Worm (Caenorhabditis elegans) whole organism, L3 larva: Measurements from ENCODE around the gene K01H12.4.

Experiments
- lin-39 ChIP-seq: fragments of 150-350 bp; optimal IDR thresholded peaks from 2 replicates; lab custom pipeline; 2018; ENCODE audit warnings: missing biosample characterization, missing genetic modification reagents, missing genetic modification characterization
- mdl-1 ChIP-seq: fragments of 150-350 bp; optimal IDR thresholded peaks from 2 replicates; lab custom pipeline; 2014; ENCODE audit warnings: missing biosample characterization, missing genetic modification characterization
- nhr-11 ChIP-seq: fragments of 150-350 bp; optimal IDR thresholded peaks from 2 replicates; lab custom pipeline; 2014; ENCODE audit warnings: missing biosample characterization, missing genetic modification characterization
- nhr-237 ChIP-seq: fragments of 150-350 bp; optimal IDR thresholded peaks from 2 replicates; lab custom pipeline; 2014; ENCODE audit warnings: missing biosample characterization, missing genetic modification characterization
- nhr-77 ChIP-seq: fragments of 150-350 bp; optimal IDR thresholded peaks from 2 replicates; lab custom pipeline; 2014; ENCODE audit warnings: missing biosample characterization, missing genetic modification characterization
- ztf-4 ChIP-seq: fragments of 150-350 bp; optimal IDR thresholded peaks from 2 replicates; lab custom pipeline; 2014; ENCODE audit warnings: missing biosample characterization, missing genetic modification characterization

DNA sequence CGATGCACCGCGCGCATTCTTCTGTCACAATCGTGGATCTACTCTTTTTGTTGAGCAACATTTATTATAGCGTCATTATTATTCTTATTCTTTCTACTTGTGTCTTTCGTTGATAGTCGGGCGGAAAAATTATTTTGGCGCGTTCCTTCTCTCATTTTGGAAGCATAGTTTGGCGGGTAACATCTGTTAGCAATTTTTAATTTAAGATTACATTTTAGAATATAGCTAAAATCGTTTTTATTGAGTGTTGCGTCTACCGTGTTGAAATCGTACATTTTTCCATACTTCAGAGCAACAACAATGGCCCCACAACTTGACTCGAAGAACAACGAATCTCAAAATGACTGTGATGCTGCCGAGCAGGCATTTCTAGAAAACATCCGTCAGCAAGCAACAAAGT is 22.2 kb upstream of the K01H12.4 start, which contains the start of gene sdz-36:
- TF ChIP-seq nhr-237 (no peak), mdl-1 (no peak), lin-39 (tag; lab: Kevin White, UChicago) (no peak), nhr-77 (tag; lab: Kevin White, UChicago) (no peak), nhr-11 (tag; lab: Kevin White, UChicago) (no peak), ztf-4 (tag; lab: Kevin White, UChicago) (no peak)
